Worm (Caenorhabditis elegans): ENCODE results near the gene F26D2.15.
A peak's percentile ranks its signal among the peaks of the same experiment; 100 is the strongest.

Gene F26D2.15

DNA sequence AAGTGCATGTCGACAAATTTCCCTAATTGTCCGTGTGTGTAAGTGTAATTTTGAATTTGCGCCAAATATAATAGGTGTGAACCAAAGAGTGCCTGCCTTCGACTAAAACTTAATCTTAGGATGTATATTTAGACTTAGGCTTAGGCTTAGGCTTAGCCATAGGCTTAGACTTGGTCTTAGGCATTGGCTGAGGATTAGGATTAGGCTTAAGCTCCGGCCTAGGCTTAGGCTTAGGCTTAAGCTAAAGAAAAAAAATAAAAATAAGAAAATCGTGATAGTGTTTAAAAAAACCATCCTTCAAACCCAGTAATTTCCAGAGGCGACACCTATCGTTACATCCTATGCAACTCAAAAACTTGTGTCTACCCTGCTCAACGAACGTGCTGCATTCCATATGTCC is 8.5 kb downstream of the F26D2.15 start:
- no peak for TF ChIP-seq lir-3 (tag; optimal IDR thresholded peaks at IDR 0.05)
- no peak for TF ChIP-seq Y5F2A.4 (GFP tag; optimal IDR thresholded peaks at IDR 0.05)

DNA sequence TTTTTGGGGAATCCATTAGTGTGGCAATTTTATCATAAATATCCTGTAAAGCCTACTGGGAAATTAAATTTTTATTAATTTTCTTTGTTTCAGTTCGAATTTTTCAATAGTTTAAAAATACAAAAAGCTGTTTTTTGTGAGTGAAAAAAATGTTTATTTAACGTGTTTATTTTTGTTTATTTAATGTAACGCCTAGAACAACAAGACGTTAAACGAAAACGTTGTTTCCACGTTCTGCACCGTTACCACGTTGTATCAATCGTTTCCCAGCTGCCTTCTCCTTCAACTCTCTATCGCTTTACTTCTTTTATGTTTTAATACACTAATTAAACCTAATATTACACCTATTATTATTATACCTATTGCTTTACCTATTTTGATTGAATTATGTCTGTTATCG is 10.1 kb downstream of the F26D2.15 start, which contains the start of gene T08G3.13:
T08G3.13 (plus strand) TSS at position 301 of the 400 bp plus-strand sequence.
- TF ChIP-seq mdt-29 (GFP tag; IDR thresholded peaks at IDR 0.05) = no peak
- no peak for TF ChIP-seq spr-3 (GFP tag; optimal IDR thresholded peaks at IDR 0.05)

DNA sequence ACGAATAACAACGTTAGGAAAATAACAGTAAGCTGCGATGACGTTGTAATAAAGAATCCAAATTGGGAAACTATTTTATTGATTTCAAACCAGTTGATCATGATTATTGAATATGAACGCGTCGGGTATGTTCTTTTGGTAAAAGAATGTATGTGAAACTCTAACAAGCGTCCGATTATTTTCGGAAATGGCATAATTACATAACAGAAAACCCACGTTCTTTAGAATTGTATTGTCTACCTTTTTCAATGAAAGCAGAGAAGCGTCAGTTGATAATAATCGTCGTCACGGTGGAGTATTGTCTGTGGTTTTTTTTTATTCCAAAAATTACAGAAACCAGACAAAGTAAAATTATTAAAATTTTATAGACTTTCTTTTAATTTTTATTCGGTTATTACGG is 17.4 kb downstream of the F26D2.15 start, which contains the start of gene str-14:
str-14 (minus strand) TSS at position 101 of the 400 bp plus-strand sequence.
- TF ChIP-seq fos-1 (tag; optimal IDR thresholded peaks at IDR 0.05) (no peak), nhr-237 (tag; optimal IDR thresholded peaks at IDR 0.05) (no peak), ceh-20 (GFP tag; IDR thresholded peaks at IDR 0.05) (no peak), F10B5.3 (tag; optimal IDR thresholded peaks at IDR 0.05) (no peak), lin-39 (tag; optimal IDR thresholded peaks at IDR 0.05) (no peak)

DNA sequence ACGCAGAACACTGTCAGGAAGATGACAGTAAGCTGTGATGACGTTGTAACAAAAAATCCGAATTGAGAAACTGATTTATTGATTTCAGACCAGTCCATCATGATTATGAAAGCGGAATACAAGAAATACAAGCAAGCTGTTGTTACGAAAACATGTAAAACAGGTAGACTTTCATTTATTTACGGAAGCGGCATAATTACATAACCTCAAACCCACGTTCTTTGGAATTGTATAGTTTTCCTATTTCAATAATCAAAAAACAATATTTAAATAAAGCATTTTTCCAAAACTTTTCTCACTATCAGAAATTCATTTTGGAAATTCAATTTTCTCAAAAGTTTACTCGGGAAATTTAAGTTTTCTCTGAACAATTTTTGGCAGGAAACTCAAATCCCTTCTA is 21.1 kb downstream of the F26D2.15 start, which contains the start of gene str-15:
str-15 (minus strand) TSS at position 101 of the 400 bp plus-strand sequence.
- TF ChIP-seq zfp-2 (tag; optimal IDR thresholded peaks at IDR 0.05) (no peak), Y105C5A.15 (GFP tag; IDR thresholded peaks at IDR 0.05) (no peak), nhr-77 (tag; optimal IDR thresholded peaks at IDR 0.05) (no peak), lin-13 (GFP tag; optimal IDR thresholded peaks at IDR 0.05) (no peak), nhr-42 (GFP tag; IDR thresholded peaks at IDR 0.05) (no peak), fos-1 (tag; optimal IDR thresholded peaks at IDR 0.05) (no peak), madf-9 (GFP tag; conservative IDR thresholded peaks at IDR 0.05) (no peak), spr-3 (GFP tag; optimal IDR thresholded peaks at IDR 0.05) (no peak), snpc-1.2 (GFP tag; IDR thresholded peaks at IDR 0.05) (no peak), rbr-2 (tag; optimal IDR thresholded peaks at IDR 0.05) (no peak), hlh-30 (tag; optimal IDR thresholded peaks at IDR 0.05; ENCODE audit: insufficient read depth) (no peak), lin-1 (GFP tag; IDR thresholded peaks at IDR 0.05) (no peak), lin-39 (tag; optimal IDR thresholded peaks at IDR 0.05) (no peak), lim-7 (GFP tag; IDR thresholded peaks at IDR 0.05) (no peak)

ce11 chrV:16459377-16459776 is 21.7 kb downstream of the F26D2.15 start:
- TF ChIP-seq set-16 (GFP tag; IDR thresholded peaks at IDR 0.05) (no peak), aha-1 (tag) (peak; percentile 83), lsy-2 (tag; optimal IDR thresholded peaks at IDR 0.05) (no peak), unc-62 (GFP tag; optimal IDR thresholded peaks at IDR 0.05 in 1 of 2) (peak in 1 of 2 experiments; percentile 91), unc-62 (tag; optimal IDR thresholded peaks at IDR 0.05) (no peak)

DNA sequence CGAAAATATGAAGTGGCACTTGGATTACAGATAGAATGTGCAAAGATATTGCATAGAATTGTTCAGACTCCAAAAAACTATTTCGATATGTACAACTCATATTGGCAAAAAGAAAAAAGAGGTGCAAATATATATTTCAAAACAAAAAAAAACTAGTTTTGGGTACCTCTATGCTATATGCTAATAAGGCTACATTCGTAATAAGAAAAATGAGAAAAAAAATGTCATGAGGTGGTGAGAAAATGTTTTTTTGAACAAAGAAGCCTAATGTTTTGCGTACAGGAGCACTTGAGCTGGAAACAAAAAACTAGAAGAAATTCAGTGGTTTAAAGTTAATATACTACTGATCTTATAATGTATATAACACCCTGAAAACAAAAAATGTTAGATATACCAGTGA is 23.2 kb downstream of the F26D2.15 start, which contains the start of gene srh-142:
srh-142 (minus strand) TSS at position 101 of the 400 bp plus-strand sequence.
- TF ChIP-seq rbr-2 (tag; optimal IDR thresholded peaks at IDR 0.05) (no peak), ztf-7 (tag; optimal IDR thresholded peaks at IDR 0.05) (no peak)

ce11 chrV:16467840-16468239 is 30.2 kb downstream of the F26D2.15 start, which contains the start of gene sru-44:
sru-44 (minus strand) TSS chrV:16467940.
- TF ChIP-seq unc-62 (GFP tag; optimal IDR thresholded peaks at IDR 0.05 in 1 of 2) (peak in 1 of 2 experiments; percentile 28), unc-62 (tag; optimal IDR thresholded peaks at IDR 0.05) (no peak), pha-4 (GFP tag; IDR thresholded peaks at IDR 0.05) (no peak), pha-4 (tag; optimal IDR thresholded peaks at IDR 0.05) (no peak)

DNA sequence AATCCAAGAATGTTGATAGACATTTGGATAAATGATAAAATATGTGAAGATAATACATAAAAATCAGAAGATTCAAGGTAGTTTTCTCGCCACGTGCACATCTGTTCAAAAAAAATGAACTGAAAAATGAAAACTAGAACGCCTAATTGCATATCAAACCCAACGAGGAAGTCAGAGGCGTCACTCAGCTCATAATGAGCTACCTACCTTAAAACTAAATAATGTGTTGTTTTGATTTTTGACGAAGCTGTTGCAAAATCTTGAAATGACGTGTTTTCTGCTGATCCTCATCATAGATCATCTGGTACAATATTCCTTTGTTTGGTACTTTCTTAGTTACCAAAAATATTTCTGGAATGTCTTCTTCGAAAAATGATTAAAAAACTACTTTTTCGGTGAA is 33.3 kb downstream of the F26D2.15 start, which contains the start of gene srh-138:
srh-138 (minus strand) TSS at position 101 of the 400 bp plus-strand sequence.
- TF ChIP-seq mdt-29 (GFP tag; IDR thresholded peaks at IDR 0.05) = no peak
- no peak for TF ChIP-seq mes-2 (tag; optimal IDR thresholded peaks at IDR 0.05; ENCODE audit: poor library complexity, severe bottlenecking)
- TF ChIP-seq zfp-3 (GFP tag; conservative IDR thresholded peaks at IDR 0.05) = no peak
- TF ChIP-seq dmd-6 (GFP tag; IDR thresholded peaks at IDR 0.05) = no peak
- no peak for TF ChIP-seq pha-4 (GFP tag; IDR thresholded peaks at IDR 0.05)
- no peak for TF ChIP-seq pha-4 (tag; optimal IDR thresholded peaks at IDR 0.05)
- TF ChIP-seq daf-12 (tag; optimal IDR thresholded peaks at IDR 0.05) = no peak

Measured in whole organism, L4 larva.